Worm (Caenorhabditis elegans) whole organism, midembryonic: ENCODE results near the gene sknr-1.
"Not testable (repeated sequence)": the region's sequence is repeated elsewhere in the genome, so short reads cannot be mapped to it uniquely, and the experiment has no call there.

ENCODE experiments used
- T22C8.4 ChIP-seq: fragments of 200-800 bp; sonication (Bioruptor generic); IDR thresholded peaks from 2 replicates; pipeline ENCODE4 v1.3.6; 2022; ENCODE audit warnings: missing genetic modification characterization, missing compliant biosample characterization
- cog-1 ChIP-seq: sonication (generic microtip); optimal IDR thresholded peaks from 2 replicates; lab custom pipeline; 2016; ENCODE audit warnings: missing genetic modification characterization, missing compliant biosample characterization
- flt-1 ChIP-seq: fragments of 200-800 bp; sonication (Bioruptor generic); IDR thresholded peaks from 2 replicates; pipeline ENCODE4 v1.3.6; 2022; ENCODE audit warnings: missing genetic modification characterization, missing compliant biosample characterization
- klf-2 ChIP-seq: fragments of 200-800 bp; sonication (Bioruptor generic); conservative IDR thresholded peaks from 2 replicates; pipeline ENCODE4 v1.3.6; 2022; ENCODE audit warnings: missing genetic modification reagents, missing genetic modification characterization, missing compliant biosample characterization
- med-1 ChIP-seq: sonication (generic microtip); optimal IDR thresholded peaks from 2 replicates; lab custom pipeline; 2017; ENCODE audit warnings: missing genetic modification characterization, mild to moderate bottlenecking, missing compliant biosample characterization, antibody characterized with exemption, missing genetic modification reagents; ENCODE audit not compliant: insufficient read depth
- ref-1 ChIP-seq: fragments of 200-800 bp; sonication (Bioruptor generic); conservative IDR thresholded peaks from 2 replicates; pipeline ENCODE4 v1.3.6; 2022; ENCODE audit warnings: missing genetic modification reagents, missing genetic modification characterization, missing compliant biosample characterization
- tab-1 ChIP-seq: fragments of 200-800 bp; sonication (Bioruptor generic); IDR thresholded peaks from 2 replicates; pipeline ENCODE4 v1.3.6; 2022; ENCODE audit warnings: missing genetic modification characterization, missing compliant biosample characterization
- ztf-23 ChIP-seq: fragments of 200-800 bp; sonication (Bioruptor generic); IDR thresholded peaks from 2 replicates; pipeline ENCODE4 v1.3.6; 2022; ENCODE audit warnings: missing genetic modification reagents, missing genetic modification characterization, missing compliant biosample characterization
- ztf-29 ChIP-seq: fragments of 200-800 bp; sonication (Bioruptor generic); IDR thresholded peaks from 2 replicates; pipeline ENCODE4 v1.3.6; 2022; ENCODE audit warnings: missing genetic modification reagents, missing genetic modification characterization, missing compliant biosample characterization

- not testable (repeated sequence) for TF ChIP-seq cog-1 (tag; lab: Kevin White, UChicago); ztf-23; klf-2 (GFP tag; lab: Robert Waterston, UW); flt-1 (GFP tag; lab: Robert Waterston, UW); med-1; tab-1 (GFP tag; lab: Robert Waterston, UW); ztf-29 (GFP tag; lab: Robert Waterston, UW); ref-1; T22C8.4 (GFP tag; lab: Robert Waterston, UW)
Measured at ce11 chrV:2598830-2599229, 26.4 kb downstream of the sknr-1 start, which contains the start of gene F53E10.5.
